Fruit fly (Drosophila melanogaster) whole organism, embryonic: ENCODE measurements around the gene CG34056.

Source experiments
- Abd-B ChIP-seq: fragments of 200-800 bp; sonication (Bioruptor generic); optimal IDR thresholded peaks from 2 replicates; lab custom pipeline; 2018; ENCODE audit warnings: missing biosample characterization, mild to moderate bottlenecking, missing genetic modification characterization, moderate library complexity
- Bdp1 ChIP-seq: fragments of 200-800 bp; sonication (Bioruptor generic); optimal IDR thresholded peaks from 3 replicates; lab custom pipeline; 2016; ENCODE audit warnings: missing biosample characterization, missing genetic modification characterization
- CG10366 ChIP-seq: fragments of 200-800 bp; sonication (Bioruptor generic); IDR thresholded peaks from 2 replicates; pipeline ENCODE4 v1.3.6; 2022; ENCODE audit warnings: missing biosample characterization, missing genetic modification characterization
- CG15601 ChIP-seq: fragments of 200-800 bp; sonication (Bioruptor generic); optimal IDR thresholded peaks from 3 replicates; lab custom pipeline; 2019; ENCODE audit warnings: missing biosample characterization, mild to moderate bottlenecking, missing genetic modification characterization, moderate library complexity
- CG17359 ChIP-seq: fragments of 200-800 bp; sonication (Bioruptor generic); optimal IDR thresholded peaks from 3 replicates; lab custom pipeline; 2018; ENCODE audit warnings: missing biosample characterization, mild to moderate bottlenecking, missing genetic modification characterization, moderate library complexity
- CG17829 ChIP-seq: fragments of 200-800 bp; optimal IDR thresholded peaks from 2 replicates; lab custom pipeline; 2019; ENCODE audit warnings: missing biosample characterization, mild to moderate bottlenecking, missing genetic modification characterization, moderate library complexity
- CG2712 ChIP-seq: fragments of 200-800 bp; optimal IDR thresholded peaks from 3 replicates; lab custom pipeline; 2019; ENCODE audit warnings: missing biosample characterization, mild to moderate bottlenecking, missing genetic modification characterization, moderate library complexity
- CG2875 ChIP-seq: fragments of 200-800 bp; sonication (Bioruptor generic); optimal IDR thresholded peaks from 2 replicates; lab custom pipeline; 2017; ENCODE audit warnings: missing biosample characterization, mild to moderate bottlenecking, missing genetic modification characterization, missing genetic modification reagents
- CG3838 ChIP-seq: fragments of 200-800 bp; sonication (Bioruptor generic); optimal IDR thresholded peaks from 3 replicates; lab custom pipeline; 2016; ENCODE audit warnings: missing biosample characterization, missing genetic modification characterization
- CG3847 ChIP-seq: fragments of 200-800 bp; sonication (Bioruptor generic); IDR thresholded peaks from 2 replicates; pipeline ENCODE4 v1.3.6; 2022; ENCODE audit warnings: missing biosample characterization, missing genetic modification characterization
- CG43689 ChIP-seq: fragments of 200-800 bp; sonication (Bioruptor generic); IDR thresholded peaks from 2 replicates; pipeline ENCODE4 v1.3.6; 2022; ENCODE audit warnings: missing biosample characterization, missing genetic modification characterization
- CG4617 ChIP-seq: fragments of 200-800 bp; sonication (Bioruptor generic); optimal IDR thresholded peaks from 3 replicates; lab custom pipeline; 2016; ENCODE audit warnings: missing biosample characterization, missing genetic modification characterization, borderline replicate concordance
- CG4730 ChIP-seq: fragments of 200-800 bp; sonication (Bioruptor generic); IDR thresholded peaks from 2 replicates; pipeline ENCODE4 v1.3.6; 2022; ENCODE audit warnings: missing biosample characterization, missing genetic modification characterization
- CG6791 ChIP-seq: fragments of 200-800 bp; sonication (Bioruptor generic); IDR thresholded peaks from 3 replicates; pipeline ENCODE4 v1.3.6; 2022; ENCODE audit warnings: missing biosample characterization, missing genetic modification characterization; ENCODE audit not compliant: partially characterized antibody
- CG8924 ChIP-seq: fragments of 200-800 bp; optimal IDR thresholded peaks from 3 replicates; lab custom pipeline; 2019; ENCODE audit warnings: missing biosample characterization, mild to moderate bottlenecking, missing genetic modification characterization, moderate library complexity
- CG9727 ChIP-seq: fragments of 200-800 bp; sonication (Bioruptor generic); optimal IDR thresholded peaks from 3 replicates; lab custom pipeline; 2017; ENCODE audit warnings: missing biosample characterization, mild to moderate bottlenecking, missing genetic modification characterization
- CoRest ChIP-seq: fragments of 200-800 bp; sonication (Bioruptor generic); optimal IDR thresholded peaks from 3 replicates; lab custom pipeline; 2018; ENCODE audit warnings: missing biosample characterization, mild to moderate bottlenecking, missing genetic modification characterization, moderate library complexity
- Dek ChIP-seq: fragments of 200-800 bp; sonication (Bioruptor generic); optimal IDR thresholded peaks from 3 replicates; lab custom pipeline; 2019; ENCODE audit warnings: missing biosample characterization, mild to moderate bottlenecking, missing genetic modification characterization, moderate library complexity
- Dll ChIP-seq: fragments of 200-800 bp; sonication (Bioruptor generic); IDR thresholded peaks from 4 replicates; pipeline ENCODE4 v1.3.6; 2022; ENCODE audit warnings: missing biosample characterization, missing genetic modification characterization; ENCODE audit not compliant: partially characterized antibody
- Dp ChIP-seq: fragments of 200-800 bp; sonication (Bioruptor generic); optimal IDR thresholded peaks from 2 replicates; lab custom pipeline; 2018; ENCODE audit warnings: missing biosample characterization, mild to moderate bottlenecking, missing genetic modification characterization, moderate library complexity
- Eip74EF ChIP-seq, 2 experiments: fragments of 200-800 bp in 1 of 2; fragments of >200 bp in 1 of 2; sonication (Bioruptor generic) in 1 of 2; optimal IDR thresholded peaks; 2 replicates each; lab custom pipeline; 2017 to 2019; ENCODE audit warnings: missing biosample characterization in 2 of 2, missing genetic modification characterization in 2 of 2, mild to moderate bottlenecking in 1 of 2, moderate library complexity in 1 of 2
- Fer3 ChIP-seq: fragments of 200-800 bp; sonication (Bioruptor generic); optimal IDR thresholded peaks from 2 replicates; lab custom pipeline; 2018; ENCODE audit warnings: missing biosample characterization, mild to moderate bottlenecking, missing genetic modification characterization, moderate library complexity
- HHEX ChIP-seq: fragments of 200-800 bp; sonication (Bioruptor generic); optimal IDR thresholded peaks from 3 replicates; lab custom pipeline; 2017; ENCODE audit warnings: missing biosample characterization, mild to moderate bottlenecking, missing genetic modification characterization, missing genetic modification reagents
- HLH4C ChIP-seq: fragments of 200-800 bp; sonication (Bioruptor generic); IDR thresholded peaks from 3 replicates; pipeline ENCODE4 v1.3.6; 2022; ENCODE audit warnings: missing biosample characterization, missing genetic modification characterization; ENCODE audit not compliant: partially characterized antibody
- HmgZ ChIP-seq: fragments of 200-800 bp; sonication (Bioruptor generic); optimal IDR thresholded peaks from 2 replicates; lab custom pipeline; 2018; ENCODE audit warnings: missing biosample characterization, mild to moderate bottlenecking, missing genetic modification characterization
- MTF-1 ChIP-seq: fragments of 200-800 bp; sonication (Bioruptor generic); optimal IDR thresholded peaks from 2 replicates; lab custom pipeline; 2018; ENCODE audit warnings: missing biosample characterization, mild to moderate bottlenecking, missing genetic modification characterization, borderline replicate concordance
- Scr ChIP-seq: fragments of 200-800 bp; sonication (Bioruptor generic); IDR thresholded peaks from 2 replicates; pipeline ENCODE4 v1.3.6; 2022; ENCODE audit warnings: missing biosample characterization, missing genetic modification characterization; ENCODE audit not compliant: partially characterized antibody
- al ChIP-seq: fragments of 200-800 bp; sonication (Bioruptor generic); IDR thresholded peaks from 2 replicates; pipeline ENCODE4 v1.3.6; 2022; ENCODE audit warnings: missing biosample characterization, missing genetic modification characterization
- ap ChIP-seq: fragments of 200-800 bp; sonication (Bioruptor generic); IDR thresholded peaks from 2 replicates; pipeline ENCODE4 v1.3.6; 2022; ENCODE audit warnings: missing biosample characterization, missing genetic modification characterization
- ase ChIP-seq: fragments of 200-800 bp; sonication (Bioruptor generic); IDR thresholded peaks from 3 replicates; pipeline ENCODE4 v1.3.6; 2022; ENCODE audit warnings: missing biosample characterization, missing genetic modification characterization
- ato ChIP-seq: fragments of 200-800 bp; sonication (Bioruptor generic); IDR thresholded peaks from 2 replicates; pipeline ENCODE4 v1.3.6; 2022; ENCODE audit warnings: missing biosample characterization, missing genetic modification characterization; ENCODE audit not compliant: partially characterized antibody
- az2 ChIP-seq: fragments of 200-800 bp; sonication (Bioruptor generic); optimal IDR thresholded peaks from 3 replicates; lab custom pipeline; 2016; ENCODE audit warnings: missing biosample characterization, missing genetic modification characterization
- bsh ChIP-seq, 2 experiments: fragments of 200-800 bp; sonication (Bioruptor generic); optimal IDR thresholded peaks; 2 replicates each; lab custom pipeline; 2017 to 2018; ENCODE audit warnings: mild to moderate bottlenecking in 2 of 2, missing biosample characterization in 2 of 2, missing genetic modification characterization in 2 of 2, moderate library complexity in 1 of 2
- cwo ChIP-seq: fragments of 200-800 bp; sonication (Bioruptor generic); optimal IDR thresholded peaks from 3 replicates; lab custom pipeline; 2017; ENCODE audit warnings: missing biosample characterization, missing genetic modification characterization, mild to moderate bottlenecking, moderate library complexity, missing genetic modification reagents
- dmrt99B ChIP-seq: fragments of 200-800 bp; sonication (Bioruptor generic); optimal IDR thresholded peaks from 2 replicates; lab custom pipeline; 2018; ENCODE audit warnings: missing biosample characterization, mild to moderate bottlenecking, missing genetic modification characterization, moderate library complexity
- gcm ChIP-seq: fragments of 200-800 bp; sonication (Bioruptor generic); optimal IDR thresholded peaks from 2 replicates; lab custom pipeline; 2019; ENCODE audit warnings: missing biosample characterization, mild to moderate bottlenecking, missing genetic modification characterization, moderate library complexity
- gfzf ChIP-seq: fragments of 200-800 bp; sonication (Bioruptor generic); optimal IDR thresholded peaks from 2 replicates; lab custom pipeline; 2016; ENCODE audit warnings: missing biosample characterization, mild to moderate bottlenecking, missing genetic modification characterization, moderate library complexity
- lbe ChIP-seq: fragments of 200-800 bp; sonication (Bioruptor generic); optimal IDR thresholded peaks from 2 replicates; lab custom pipeline; 2016; ENCODE audit warnings: missing biosample characterization, mild to moderate bottlenecking, missing genetic modification characterization
- oc ChIP-seq: fragments of 200-800 bp; sonication (Bioruptor generic); optimal IDR thresholded peaks from 2 replicates; lab custom pipeline; 2018; ENCODE audit warnings: missing biosample characterization, mild to moderate bottlenecking, missing genetic modification characterization, moderate library complexity
- org-1 ChIP-seq: fragments of 200-800 bp; sonication (Bioruptor generic); optimal IDR thresholded peaks from 2 replicates; lab custom pipeline; 2017; ENCODE audit warnings: missing biosample characterization, missing genetic modification characterization
- pita ChIP-seq: fragments of 200-800 bp; sonication (Bioruptor generic); optimal IDR thresholded peaks from 2 replicates; lab custom pipeline; 2017; ENCODE audit warnings: missing biosample characterization, mild to moderate bottlenecking, missing genetic modification characterization
- sc ChIP-seq, 3 experiments: fragments of >200 bp in 2 of 3; fragments of 200-800 bp in 1 of 3; sonication (Bioruptor generic) in 1 of 3; optimal IDR thresholded peaks; 2 replicates in 2 of 3; 3 replicates in 1 of 3; lab custom pipeline; 2017; ENCODE audit warnings: mild to moderate bottlenecking in 1 of 3, missing biosample characterization in 1 of 3, missing genetic modification characterization in 1 of 3, missing genetic modification reagents in 1 of 3
- slou ChIP-seq: fragments of 200-800 bp; sonication (Bioruptor generic); optimal IDR thresholded peaks from 3 replicates; lab custom pipeline; 2016; ENCODE audit warnings: missing biosample characterization, missing genetic modification characterization
- tgo ChIP-seq: fragments of 200-800 bp; sonication (Bioruptor generic); IDR thresholded peaks from 3 replicates; pipeline ENCODE4 v1.3.6; 2022; ENCODE audit warnings: missing biosample characterization, missing genetic modification characterization
- tin ChIP-seq: fragments of 200-800 bp; sonication (Bioruptor generic); optimal IDR thresholded peaks from 3 replicates; lab custom pipeline; 2016; ENCODE audit warnings: missing biosample characterization, missing genetic modification characterization
- vnd ChIP-seq: fragments of 200-800 bp; sonication (Bioruptor generic); IDR thresholded peaks from 3 replicates; pipeline ENCODE4 v1.3.6; 2022; ENCODE audit warnings: missing biosample characterization, missing genetic modification characterization; ENCODE audit not compliant: partially characterized antibody

Gene CG34056

dm6 chr3L:904991-905745 is 9.4 kb downstream of the CG34056 start (continued):
- TF ChIP-seq ato (GFP tag; lab: Robert Waterston, UW): no peak
- no peak for TF ChIP-seq al
- peak; percentile 13; the same call in 1 of the 3 replicates for TF ChIP-seq tgo (GFP tag; lab: Robert Waterston, UW)
- peak; percentile 59 for TF ChIP-seq tin
- TF ChIP-seq Dp (GFP tag; lab: Kevin White, UChicago): no peak
- TF ChIP-seq CG2712 (tag; lab: Kevin White, UChicago): peak; percentile 79
- no peak for TF ChIP-seq CG3838 (GFP tag; lab: Kevin White, UChicago)
- TF ChIP-seq Dek (tag; lab: Kevin White, UChicago): peak; percentile 4
- TF ChIP-seq vnd (GFP tag; lab: Robert Waterston, UW): no peak
- peak; percentile 46 for TF ChIP-seq gcm (GFP tag; lab: Kevin White, UChicago)
- TF ChIP-seq bsh (GFP tag; optimal IDR thresholded peaks at IDR 0.05; lab: Kevin White, UChicago): peak in 1 of 2 experiments; percentile 69
- no peak for TF ChIP-seq oc (tag; lab: Kevin White, UChicago)
- TF ChIP-seq CG3847 (GFP tag; lab: Robert Waterston, UW): peak; percentile 19; the same call in 1 of the 2 replicates
- TF ChIP-seq CG17829 (tag; lab: Kevin White, UChicago): peak; percentile 67
- TF ChIP-seq Abd-B: peak; percentile 4
- TF ChIP-seq HLH4C (GFP tag; lab: Robert Waterston, UW): no peak
- peak; percentile 44 for TF ChIP-seq CG8924 (tag; lab: Kevin White, UChicago)
- TF ChIP-seq CG6791 (GFP tag; lab: Robert Waterston, UW): peak; percentile 62; the same call in 1 of the 3 replicates
- TF ChIP-seq gfzf: no peak
- peak; percentile 50 for TF ChIP-seq CG15601 (tag; lab: Kevin White, UChicago)
- TF ChIP-seq org-1 (GFP tag; lab: Kevin White, UChicago): no peak
- peak; percentile 31 for TF ChIP-seq CoRest (tag; lab: Kevin White, UChicago)
- no peak for TF ChIP-seq CG43689 (GFP tag; lab: Robert Waterston, UW)
- no peak for TF ChIP-seq slou (GFP tag; lab: Kevin White, UChicago)
- TF ChIP-seq Dll: no peak
- TF ChIP-seq ap (GFP tag; lab: Robert Waterston, UW): 0 out of 2 replicates have a peak, but pooled peaks have one; percentile 20
- TF ChIP-seq sc (optimal IDR thresholded peaks at IDR 0.05; lab: Kevin White, UChicago): no peak
- peak; percentile 5 for TF ChIP-seq sc (GFP tag; optimal IDR thresholded peaks at IDR 0.05; lab: Kevin White, UChicago)
- no peak for TF ChIP-seq Fer3 (tag; lab: Kevin White, UChicago)
- TF ChIP-seq MTF-1 (GFP tag; lab: Kevin White, UChicago): no peak
- TF ChIP-seq Bdp1 (GFP tag; lab: Kevin White, UChicago): no peak
- peak; percentile 49 for TF ChIP-seq dmrt99B (tag; lab: Kevin White, UChicago)
- TF ChIP-seq Scr (GFP tag; lab: Robert Waterston, UW): no peak
- peak; percentile 17; the same call in 1 of the 2 replicates for TF ChIP-seq CG10366 (GFP tag; lab: Robert Waterston, UW)
- peak in 1 of 2 experiments; percentile 7 for TF ChIP-seq Eip74EF (GFP tag; optimal IDR thresholded peaks at IDR 0.05; lab: Kevin White, UChicago)
- TF ChIP-seq pita (GFP tag; lab: Kevin White, UChicago): no peak
- TF ChIP-seq lbe (GFP tag; lab: Kevin White, UChicago): no peak
- peak; percentile 24 for TF ChIP-seq CG2875 (GFP tag; lab: Kevin White, UChicago)
- TF ChIP-seq HmgZ (tag; lab: Kevin White, UChicago): no peak
- TF ChIP-seq CG4730 (GFP tag; lab: Robert Waterston, UW): peak; percentile 46; the same call in 1 of the 2 replicates
- TF ChIP-seq ase: 0 out of 3 replicates have a peak, but pooled peaks have one; percentile 38
- TF ChIP-seq cwo (GFP tag; lab: Kevin White, UChicago): no peak
- peak; percentile 46 for TF ChIP-seq CG17359 (tag; lab: Kevin White, UChicago)
- TF ChIP-seq HHEX (GFP tag; lab: Kevin White, UChicago): no peak
- peak; percentile 46 for TF ChIP-seq CG9727 (GFP tag; lab: Kevin White, UChicago)
- TF ChIP-seq az2 (GFP tag; lab: Kevin White, UChicago): peak; percentile 30
- TF ChIP-seq CG4617 (GFP tag; lab: Kevin White, UChicago): no peak
